Fruit fly (Drosophila melanogaster) Kc167 (cell line): ENCODE results near the gene CG6700.

Experiments
- Myc ChIP-seq: fragments of >200 bp; optimal IDR thresholded peaks from 2 replicates; lab custom pipeline; 2017; ENCODE audit warnings: missing external identifiers
- Sin3A ChIP-seq: fragments of >200 bp; optimal IDR thresholded peaks from 2 replicates; lab custom pipeline; 2018; ENCODE audit warnings: missing external identifiers
- h ChIP-seq: fragments of >200 bp; optimal IDR thresholded peaks from 3 replicates; lab custom pipeline; 2018; ENCODE audit warnings: missing external identifiers
- insv ChIP-seq: fragments of >200 bp; optimal IDR thresholded peaks from 3 replicates; lab custom pipeline; 2018; ENCODE audit warnings: missing external identifiers
- psq ChIP-seq: fragments of >200 bp; optimal IDR thresholded peaks from 2 replicates; lab custom pipeline; 2017; ENCODE audit warnings: missing external identifiers

DNA sequence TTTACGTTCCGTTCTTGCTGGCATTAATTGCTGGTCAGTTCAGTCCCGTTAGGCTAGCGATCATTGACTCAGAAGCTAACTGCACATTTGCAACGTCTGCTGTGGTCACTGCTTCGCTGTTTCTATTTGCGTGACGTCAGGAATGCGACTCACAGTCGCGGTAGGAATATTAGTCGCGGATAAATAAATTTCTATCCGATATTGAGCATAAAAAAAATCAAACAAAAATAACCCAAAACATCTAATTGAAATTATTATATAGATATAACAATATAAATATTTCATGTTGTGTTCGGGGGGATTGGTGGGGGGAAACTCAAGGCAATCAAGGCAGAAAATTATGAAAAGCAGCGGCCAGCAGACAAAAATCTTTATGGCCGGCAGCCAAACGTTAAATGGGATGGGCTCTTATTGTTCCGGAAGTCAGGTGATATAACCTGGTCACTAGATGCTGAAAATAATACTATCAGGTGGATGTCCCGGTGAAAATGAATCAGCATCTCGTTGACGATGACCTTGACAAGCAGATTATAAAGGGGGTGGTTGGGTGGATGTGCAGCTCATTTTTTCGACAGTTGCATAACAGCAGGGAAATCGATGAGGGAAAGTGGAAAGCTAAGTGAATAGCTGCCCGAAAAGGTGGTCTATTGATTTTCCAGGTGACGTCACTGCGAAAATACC lies 7.3 kb upstream of the CG6700 start, which contains the start of gene SmydA-3:
- TF ChIP-seq h (lab: Kevin White, UChicago) (no peak), insv (no peak), psq (no peak), Sin3A (lab: Kevin White, UChicago) (no peak), Myc (lab: Kevin White, UChicago) (no peak)
